Worm (Caenorhabditis elegans) whole organism, L1 larva: Measurements from ENCODE around the gene F15B9.11.

Source experiments
- ceh-63 ChIP-seq: fragments of 200-800 bp; sonication (Bioruptor generic); optimal IDR thresholded peaks from 2 replicates; lab custom pipeline; 2018; ENCODE audit warnings: mild to moderate bottlenecking, missing genetic modification characterization, missing compliant biosample characterization
- ceh-82 ChIP-seq, 3 experiments: fragments of 150-350 bp in 1 of 3; sonication (generic microtip) in 2 of 3; optimal IDR thresholded peaks; 2 replicates each; lab custom pipeline; 2014 to 2017; ENCODE audit warnings: missing biosample characterization in 3 of 3, missing genetic modification characterization in 3 of 3
- efl-1 ChIP-seq, 4 experiments: fragments of 150-350 bp; optimal IDR thresholded peaks in 3 of 4; peaks in 1 of 4; 1 replicate in 1 of 4; 2 replicates in 3 of 4; lab custom pipeline; 2014; ENCODE audit warnings: missing biosample characterization in 2 of 4, missing genetic modification characterization in 2 of 4, missing genetic modification reagents in 2 of 4
- fkh-4 ChIP-seq: sonication (generic microtip); optimal IDR thresholded peaks from 2 replicates; lab custom pipeline; 2016; ENCODE audit warnings: missing compliant biosample characterization, missing genetic modification characterization, borderline replicate concordance
- grh-1 ChIP-seq: fragments of 200-800 bp; sonication (Bioruptor generic); IDR thresholded peaks from 2 replicates; pipeline ENCODE4 v1.3.6; 2022; ENCODE audit warnings: missing genetic modification reagents, missing genetic modification characterization, missing compliant biosample characterization
- hlh-17 ChIP-seq: fragments of 200-800 bp; sonication (Bioruptor generic); optimal IDR thresholded peaks from 2 replicates; lab custom pipeline; 2018; ENCODE audit warnings: missing genetic modification characterization, mild to moderate bottlenecking, missing compliant biosample characterization, moderate library complexity, borderline replicate concordance
- jun-1 ChIP-seq: fragments of 150-350 bp; optimal IDR thresholded peaks from 2 replicates; lab custom pipeline; 2014; ENCODE audit warnings: missing biosample characterization, missing genetic modification reagents, missing genetic modification characterization
- lin-14 ChIP-seq: fragments of 200-800 bp; sonication (Bioruptor generic); optimal IDR thresholded peaks from 2 replicates; lab custom pipeline; 2018; ENCODE audit warnings: mild to moderate bottlenecking, missing genetic modification characterization, moderate library complexity, missing compliant biosample characterization
- lin-35 ChIP-seq, 2 experiments: fragments of 150-350 bp; optimal IDR thresholded peaks; 2 replicates each; lab custom pipeline; 2014; ENCODE audit warnings: missing biosample characterization in 2 of 2, missing genetic modification characterization in 2 of 2, missing genetic modification reagents in 2 of 2
- mef-2 ChIP-seq: fragments of 150-350 bp; optimal IDR thresholded peaks from 2 replicates; lab custom pipeline; 2014; ENCODE audit warnings: missing biosample characterization, missing genetic modification characterization
- nhr-11 ChIP-seq: fragments of 150-350 bp; optimal IDR thresholded peaks from 2 replicates; lab custom pipeline; 2014; ENCODE audit warnings: missing biosample characterization, missing genetic modification characterization
- nhr-20 ChIP-seq: sonication (generic microtip); optimal IDR thresholded peaks from 2 replicates; lab custom pipeline; 2016; ENCODE audit warnings: mild to moderate bottlenecking, missing genetic modification characterization, missing compliant biosample characterization
- nhr-76 ChIP-seq: sonication (generic microtip); optimal IDR thresholded peaks from 2 replicates; lab custom pipeline; 2017; ENCODE audit warnings: missing biosample characterization, missing genetic modification characterization
- nhr-85 ChIP-seq: sonication (generic microtip); peaks from one replicate; lab custom pipeline; 2016; ENCODE audit warnings: missing genetic modification characterization, inconsistent platforms, missing compliant biosample characterization
- pag-3 ChIP-seq: sonication (generic microtip); optimal IDR thresholded peaks from 2 replicates; lab custom pipeline; 2017; ENCODE audit warnings: missing genetic modification characterization, mild to moderate bottlenecking, missing compliant biosample characterization, antibody characterized with exemption, borderline replicate concordance; ENCODE audit not compliant: insufficient read depth
- pqm-1 ChIP-seq: sonication (generic microtip); optimal IDR thresholded peaks from 3 replicates; lab custom pipeline; 2017; ENCODE audit warnings: missing biosample characterization, missing genetic modification characterization
- skn-1 ChIP-seq: fragments of 150-350 bp; optimal IDR thresholded peaks from 2 replicates; lab custom pipeline; 2014; ENCODE audit warnings: missing biosample characterization, missing genetic modification characterization
- snu-23 ChIP-seq: sonication (generic microtip); optimal IDR thresholded peaks from 2 replicates; lab custom pipeline; 2016; ENCODE audit warnings: missing genetic modification characterization, missing compliant biosample characterization
- tbx-2 ChIP-seq: sonication (generic microtip); optimal IDR thresholded peaks from 2 replicates; lab custom pipeline; 2016; ENCODE audit warnings: missing genetic modification characterization, missing compliant biosample characterization
- unc-86 ChIP-seq: sonication (generic microtip); optimal IDR thresholded peaks from 2 replicates; lab custom pipeline; 2016; ENCODE audit warnings: missing genetic modification characterization, missing compliant biosample characterization
- xbp-1 ChIP-seq: sonication (generic microtip); optimal IDR thresholded peaks from 2 replicates; lab custom pipeline; 2016; ENCODE audit warnings: missing genetic modification characterization, missing compliant biosample characterization

Gene F15B9.11

ce11 chrV:13034604-13035003 lies 41.9 kb upstream of the F15B9.11 start, which contains the start of gene W07G4.7:
TSS of gene W07G4.7 (minus strand) at chrV:13034704.
- TF ChIP-seq jun-1 = no peak
- TF ChIP-seq, all 84 proteins: peak for 0

DNA sequence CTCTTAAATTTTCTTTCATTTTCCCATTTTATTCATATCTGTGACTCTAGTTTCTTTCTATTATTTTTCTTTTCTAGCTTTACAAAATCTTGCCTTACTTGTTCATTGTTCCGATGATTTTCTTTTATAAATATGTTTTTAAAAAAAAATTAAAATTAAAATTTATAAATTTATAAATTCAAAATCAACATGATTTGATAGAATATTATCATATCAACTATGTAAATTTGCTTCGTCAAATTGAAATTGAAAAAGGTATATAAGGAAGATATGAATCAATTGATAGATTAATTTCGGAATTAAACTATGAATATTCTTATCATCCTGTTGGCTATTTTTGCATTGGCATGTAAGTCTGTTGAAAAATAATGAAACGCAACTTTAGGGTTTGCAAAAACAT lies 40.5 kb upstream of the F15B9.11 start, which contains the start of gene W07G4.1:
W07G4.1 (plus strand) TSS at position 301 of the 400 bp plus-strand sequence.
- TF ChIP-seq ceh-82 (tag; optimal IDR thresholded peaks at IDR 0.05; lab: Kevin White, UChicago) (no peak), pqm-1 (tag; lab: Kevin White, UChicago) (no peak)

- no peak for TF ChIP-seq efl-1 (optimal IDR thresholded peaks at IDR 0.05; lab: Kevin White, UChicago)
- TF ChIP-seq efl-1 (GFP tag; optimal IDR thresholded peaks at IDR 0.05 in 1 of 2; lab: Kevin White, UChicago) = peak in 1 of 2 experiments; percentile 58
- TF ChIP-seq fkh-4 (tag; lab: Kevin White, UChicago) = no peak
- no peak for TF ChIP-seq hlh-17 (GFP tag; lab: Kevin White, UChicago)
- TF ChIP-seq tbx-2 (tag; lab: Kevin White, UChicago) = no peak
- TF ChIP-seq unc-86 = peak; percentile 52
- no peak for TF ChIP-seq snu-23 (GFP tag; lab: Kevin White, UChicago)
Measured at ce11 chrV:13028871-13029270, 36.2 kb upstream of the F15B9.11 start.

DNA sequence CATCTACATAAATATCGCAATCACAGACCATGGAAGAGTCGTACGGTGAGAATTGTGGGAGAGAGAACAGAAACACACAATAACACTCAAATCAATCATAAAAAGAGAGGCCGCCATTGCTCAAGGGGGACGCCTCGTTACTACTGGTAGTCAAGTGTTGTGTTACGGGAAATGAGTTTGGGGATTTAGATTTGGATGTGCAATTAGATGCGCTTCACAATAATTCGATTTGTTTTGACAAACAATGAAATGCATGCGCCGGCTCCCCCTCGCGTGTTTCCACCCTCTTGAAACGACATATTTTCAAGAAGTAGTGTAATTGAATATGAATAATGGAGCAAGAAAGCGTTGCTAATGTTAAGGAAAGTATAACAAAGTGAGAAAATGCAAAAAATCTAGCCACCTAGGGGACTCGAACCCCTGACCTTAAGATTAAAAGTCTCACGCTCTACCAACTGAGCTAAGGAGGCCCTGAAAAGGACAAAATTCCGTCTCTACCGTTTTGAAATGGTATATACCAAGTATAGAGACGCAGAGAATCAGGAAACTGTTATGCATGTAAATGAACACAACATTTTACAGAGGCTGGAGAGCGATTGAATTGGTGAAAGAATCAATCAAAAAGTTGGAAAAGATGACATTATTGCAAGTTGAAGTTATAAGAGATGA lies 34.1 kb upstream of the F15B9.11 start:
- TF ChIP-seq nhr-85 (peak; percentile 10), lin-35 (GFP tag; optimal IDR thresholded peaks at IDR 0.05; lab: Kevin White, UChicago) (peak in 1 of 2 experiments; percentile 20), lin-14 (GFP tag; lab: Kevin White, UChicago) (peak; percentile 20), hlh-17 (GFP tag; lab: Kevin White, UChicago) (no peak)

DNA sequence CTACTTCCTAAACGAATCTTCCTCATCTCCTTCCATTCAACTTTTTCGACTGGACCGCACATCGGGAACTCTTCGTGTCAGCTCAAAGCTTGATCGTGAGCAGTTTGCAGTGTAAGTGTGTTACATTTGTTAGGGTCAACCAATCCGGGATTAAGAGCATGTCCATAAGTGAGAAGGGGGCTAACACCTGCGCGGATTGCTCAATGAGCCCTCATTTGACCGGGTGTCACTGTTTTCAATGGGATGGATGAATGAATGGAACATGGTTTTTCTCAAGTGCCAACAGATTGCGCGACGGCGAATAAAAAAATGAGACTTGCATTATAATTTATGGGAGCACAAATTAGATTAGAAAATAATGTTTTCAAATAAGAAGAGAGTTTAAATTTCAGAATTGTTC lies 32.6 kb upstream of the F15B9.11 start:
- TF ChIP-seq nhr-76 (tag; lab: Kevin White, UChicago) = no peak
- no peak for TF ChIP-seq nhr-20 (tag; lab: Kevin White, UChicago)
- TF ChIP-seq skn-1 (tag; lab: Kevin White, UChicago) = no peak

DNA sequence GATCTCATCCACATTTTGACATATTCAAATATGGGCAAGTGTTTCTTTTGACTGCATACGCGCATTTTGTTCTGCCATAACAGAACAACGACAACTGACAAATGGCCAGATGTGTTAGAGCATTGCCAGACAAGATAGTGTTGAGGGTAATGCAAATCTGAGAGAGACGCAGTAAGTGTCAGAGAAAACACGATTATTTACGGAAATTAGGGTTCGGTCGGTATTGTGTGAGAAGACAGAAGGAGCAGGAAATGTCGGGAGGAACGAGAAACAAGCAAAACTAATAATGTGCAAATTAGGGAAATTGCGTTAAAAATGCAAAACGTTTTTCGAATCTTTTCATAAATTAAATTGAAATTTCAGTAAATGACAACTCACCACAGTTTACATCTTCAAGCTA lies 31.8 kb upstream of the F15B9.11 start:
- TF ChIP-seq lin-14 (GFP tag; lab: Kevin White, UChicago) (peak; percentile 33), mef-2 (tag; lab: Kevin White, UChicago) (no peak)

ce11 chrV:13022265-13022664 lies 29.6 kb upstream of the F15B9.11 start:
- TF ChIP-seq pag-3 (tag; lab: Kevin White, UChicago) = no peak
- peak; percentile 9 for TF ChIP-seq lin-14 (GFP tag; lab: Kevin White, UChicago)
- no peak for TF ChIP-seq skn-1 (tag; lab: Kevin White, UChicago)
- TF ChIP-seq xbp-1 (tag; lab: Kevin White, UChicago) = no peak
- TF ChIP-seq grh-1 (GFP tag; lab: Robert Waterston, UW) = no peak

DNA sequence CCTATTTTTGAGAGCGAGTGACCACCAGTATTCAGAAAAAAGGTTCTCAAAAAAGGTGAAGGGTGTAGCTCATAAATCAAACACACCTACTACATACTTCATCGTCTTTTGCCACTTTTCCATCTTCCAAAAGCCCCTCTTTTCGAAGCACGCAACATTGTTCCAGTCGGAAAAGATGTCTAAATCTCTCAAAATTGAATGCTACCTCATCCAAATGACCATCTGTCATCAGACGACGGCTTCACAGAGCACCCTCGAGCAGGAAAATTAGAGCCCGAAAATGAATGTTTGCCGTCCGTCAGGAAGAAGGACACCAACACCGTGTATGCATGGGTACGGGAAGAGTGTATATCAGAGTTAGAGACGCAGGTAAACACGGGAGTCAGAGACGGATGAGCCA lies 28.8 kb upstream of the F15B9.11 start:
- no peak for TF ChIP-seq ceh-63 (GFP tag; lab: Kevin White, UChicago)
- TF ChIP-seq tbx-2 (tag; lab: Kevin White, UChicago) = peak; percentile 6

DNA sequence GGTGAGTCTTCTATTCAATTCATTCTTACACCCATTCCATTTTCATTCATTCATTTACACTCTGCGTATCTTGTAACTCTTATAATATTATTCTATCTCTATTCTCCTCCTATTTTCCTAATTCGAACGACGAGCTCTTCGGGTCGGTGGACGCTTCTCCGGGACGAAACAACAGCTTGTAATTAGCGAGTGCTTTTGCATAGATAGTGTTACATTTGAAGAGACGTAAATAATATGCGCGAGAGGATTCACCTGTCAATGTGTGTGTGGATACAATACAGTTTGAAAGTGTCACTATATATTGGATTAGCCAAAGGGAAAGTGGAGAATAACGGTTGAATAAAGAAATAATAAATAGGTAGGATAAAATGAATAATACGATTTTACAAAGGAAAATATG lies 27.9 kb upstream of the F15B9.11 start:
- TF ChIP-seq lin-14 (GFP tag; lab: Kevin White, UChicago) (no peak), nhr-11 (tag; lab: Kevin White, UChicago) (no peak)
- TF ChIP-seq, all 84 proteins: peak for 0
